Worm (Caenorhabditis elegans) whole organism, L1 larva: ENCODE results near the gene ZK822.1.

Experiments used
- C34B4.2 ChIP-seq: sonication (generic microtip); optimal IDR thresholded peaks from 2 replicates; lab custom pipeline; 2017; ENCODE audit warnings: mild to moderate bottlenecking, missing genetic modification characterization, missing compliant biosample characterization
- F16B12.6 ChIP-seq: fragments of 150-350 bp; optimal IDR thresholded peaks from 2 replicates; lab custom pipeline; 2014; ENCODE audit warnings: missing biosample characterization, missing genetic modification characterization
- Y116A8C.19 ChIP-seq: sonication (generic microtip); optimal IDR thresholded peaks from 2 replicates; lab custom pipeline; 2016; ENCODE audit warnings: missing compliant biosample characterization, missing genetic modification characterization, borderline replicate concordance
- aha-1 ChIP-seq: fragments of 150-350 bp; optimal IDR thresholded peaks from 2 replicates; lab custom pipeline; 2014; ENCODE audit warnings: missing biosample characterization, missing genetic modification characterization
- aly-2 ChIP-seq: fragments of 150-350 bp; optimal IDR thresholded peaks from 2 replicates; lab custom pipeline; 2014; ENCODE audit warnings: missing biosample characterization, missing genetic modification characterization
- blmp-1 ChIP-seq: fragments of 150-350 bp; optimal IDR thresholded peaks from 2 replicates; lab custom pipeline; 2014; ENCODE audit warnings: missing biosample characterization, missing genetic modification characterization
- ces-1 ChIP-seq: fragments of 150-350 bp; optimal IDR thresholded peaks from 2 replicates; lab custom pipeline; 2014; ENCODE audit warnings: missing biosample characterization, missing genetic modification reagents, missing genetic modification characterization
- dsc-1 ChIP-seq: sonication (generic microtip); optimal IDR thresholded peaks from 2 replicates; lab custom pipeline; 2016; ENCODE audit warnings: mild to moderate bottlenecking, missing genetic modification characterization, missing compliant biosample characterization
- efl-1 ChIP-seq, 4 experiments: fragments of 150-350 bp; optimal IDR thresholded peaks in 3 of 4; peaks in 1 of 4; 1 replicate in 1 of 4; 2 replicates in 3 of 4; lab custom pipeline; 2014; ENCODE audit warnings: missing biosample characterization in 2 of 4, missing genetic modification characterization in 2 of 4, missing genetic modification reagents in 2 of 4
- egl-27 ChIP-seq, 2 experiments: fragments of 150-350 bp in 1 of 2; sonication (generic microtip); optimal IDR thresholded peaks; 3 replicates each; lab custom pipeline; 2017 to 2018; ENCODE audit warnings: missing biosample characterization in 2 of 2, missing genetic modification characterization in 2 of 2, missing genetic modification reagents in 2 of 2
- elt-2 ChIP-seq: sonication (generic microtip); optimal IDR thresholded peaks from 2 replicates; lab custom pipeline; 2016; ENCODE audit warnings: missing genetic modification characterization, mild to moderate bottlenecking, inconsistent platforms, missing compliant biosample characterization, missing genetic modification reagents
- ets-5 ChIP-seq: fragments of 200-800 bp; sonication (Bioruptor generic); IDR thresholded peaks from 2 replicates; pipeline ENCODE4 v1.3.6; 2022; ENCODE audit warnings: missing genetic modification characterization, missing compliant biosample characterization
- fkh-10 ChIP-seq: sonication (generic microtip); optimal IDR thresholded peaks from 2 replicates; lab custom pipeline; 2017; ENCODE audit warnings: missing biosample characterization, missing genetic modification reagents, missing genetic modification characterization
- fos-1 ChIP-seq: fragments of 150-350 bp; optimal IDR thresholded peaks from 2 replicates; lab custom pipeline; 2014; ENCODE audit warnings: missing biosample characterization, missing genetic modification characterization
- grh-1 ChIP-seq: fragments of 200-800 bp; sonication (Bioruptor generic); IDR thresholded peaks from 2 replicates; pipeline ENCODE4 v1.3.6; 2022; ENCODE audit warnings: missing genetic modification reagents, missing genetic modification characterization, missing compliant biosample characterization
- hlh-4 ChIP-seq: sonication (generic microtip); optimal IDR thresholded peaks from 2 replicates; lab custom pipeline; 2016; ENCODE audit warnings: mild to moderate bottlenecking, missing genetic modification characterization, missing compliant biosample characterization
- hpl-2 ChIP-seq: fragments of 150-350 bp; optimal IDR thresholded peaks from 2 replicates; lab custom pipeline; 2014; ENCODE audit warnings: missing biosample characterization, missing genetic modification reagents, missing genetic modification characterization
- irx-1 ChIP-seq: sonication (generic microtip); optimal IDR thresholded peaks from 2 replicates; lab custom pipeline; 2016; ENCODE audit warnings: missing genetic modification characterization, missing compliant biosample characterization
- jun-1 ChIP-seq: fragments of 150-350 bp; optimal IDR thresholded peaks from 2 replicates; lab custom pipeline; 2014; ENCODE audit warnings: missing biosample characterization, missing genetic modification reagents, missing genetic modification characterization
- lin-13 ChIP-seq: fragments of 150-350 bp; optimal IDR thresholded peaks from 2 replicates; lab custom pipeline; 2014; ENCODE audit warnings: missing biosample characterization, missing genetic modification reagents, missing genetic modification characterization
- lin-35 ChIP-seq, 2 experiments: fragments of 150-350 bp; optimal IDR thresholded peaks; 2 replicates each; lab custom pipeline; 2014; ENCODE audit warnings: missing biosample characterization in 2 of 2, missing genetic modification characterization in 2 of 2, missing genetic modification reagents in 2 of 2
- lir-3 ChIP-seq: sonication (generic microtip); optimal IDR thresholded peaks from 2 replicates; lab custom pipeline; 2016; ENCODE audit warnings: mild to moderate bottlenecking, missing genetic modification characterization, moderate library complexity, missing compliant biosample characterization; ENCODE audit not compliant: poor library complexity
- mdl-1 ChIP-seq, 2 experiments: fragments of 150-350 bp; optimal IDR thresholded peaks; 2 replicates each; lab custom pipeline; 2014 to 2017; ENCODE audit warnings: missing biosample characterization in 2 of 2, missing genetic modification characterization in 2 of 2, inconsistent platforms in 1 of 2
- nhr-11 ChIP-seq: fragments of 150-350 bp; optimal IDR thresholded peaks from 2 replicates; lab custom pipeline; 2014; ENCODE audit warnings: missing biosample characterization, missing genetic modification characterization
- nhr-19 ChIP-seq: fragments of 200-800 bp; sonication (Bioruptor generic); conservative IDR thresholded peaks from 2 replicates; pipeline ENCODE4 v1.3.6; 2022; ENCODE audit warnings: missing genetic modification characterization, missing compliant biosample characterization
- nhr-20 ChIP-seq: sonication (generic microtip); optimal IDR thresholded peaks from 2 replicates; lab custom pipeline; 2016; ENCODE audit warnings: mild to moderate bottlenecking, missing genetic modification characterization, missing compliant biosample characterization
- nhr-71 ChIP-seq: sonication (generic microtip); optimal IDR thresholded peaks from 2 replicates; lab custom pipeline; 2016; ENCODE audit warnings: mild to moderate bottlenecking, missing genetic modification characterization, moderate library complexity, missing compliant biosample characterization
- nhr-76 ChIP-seq: sonication (generic microtip); optimal IDR thresholded peaks from 2 replicates; lab custom pipeline; 2017; ENCODE audit warnings: missing biosample characterization, missing genetic modification characterization
- nhr-84 ChIP-seq: sonication (generic microtip); optimal IDR thresholded peaks from 2 replicates; lab custom pipeline; 2017; ENCODE audit warnings: missing biosample characterization, missing genetic modification characterization
- nhr-85 ChIP-seq: sonication (generic microtip); peaks from one replicate; lab custom pipeline; 2016; ENCODE audit warnings: missing genetic modification characterization, inconsistent platforms, missing compliant biosample characterization
- nhr-90 ChIP-seq: sonication (generic microtip); optimal IDR thresholded peaks from 2 replicates; lab custom pipeline; 2016; ENCODE audit warnings: mild to moderate bottlenecking, missing genetic modification characterization, missing compliant biosample characterization; ENCODE audit not compliant: poor library complexity
- rnt-1 ChIP-seq: sonication (generic microtip); optimal IDR thresholded peaks from 2 replicates; lab custom pipeline; 2016; ENCODE audit warnings: mild to moderate bottlenecking, missing genetic modification characterization, moderate library complexity, missing compliant biosample characterization
- snu-23 ChIP-seq: sonication (generic microtip); optimal IDR thresholded peaks from 2 replicates; lab custom pipeline; 2016; ENCODE audit warnings: missing genetic modification characterization, missing compliant biosample characterization
- sptf-1 ChIP-seq: fragments of 150-350 bp; optimal IDR thresholded peaks from 2 replicates; lab custom pipeline; 2014; ENCODE audit warnings: missing biosample characterization, missing genetic modification characterization
- swsn-7 ChIP-seq: sonication (generic microtip); optimal IDR thresholded peaks from 2 replicates; lab custom pipeline; 2016; ENCODE audit warnings: missing genetic modification characterization, missing compliant biosample characterization
- tbx-2 ChIP-seq: sonication (generic microtip); optimal IDR thresholded peaks from 2 replicates; lab custom pipeline; 2016; ENCODE audit warnings: missing genetic modification characterization, missing compliant biosample characterization
- unc-62 ChIP-seq: fragments of 150-350 bp; optimal IDR thresholded peaks from 2 replicates; lab custom pipeline; 2014; ENCODE audit warnings: missing biosample characterization, missing genetic modification reagents, missing genetic modification characterization
- unc-98 ChIP-seq: fragments of 200-800 bp; sonication (Bioruptor generic); IDR thresholded peaks from 2 replicates; pipeline ENCODE4 v1.3.6; 2022; ENCODE audit warnings: missing genetic modification characterization, missing compliant biosample characterization
- vab-15 ChIP-seq: sonication (generic microtip); optimal IDR thresholded peaks from 2 replicates; lab custom pipeline; 2017; ENCODE audit warnings: missing genotype, mild to moderate bottlenecking, missing genetic modification characterization, missing compliant biosample characterization
- xbp-1 ChIP-seq: sonication (generic microtip); optimal IDR thresholded peaks from 2 replicates; lab custom pipeline; 2016; ENCODE audit warnings: missing genetic modification characterization, missing compliant biosample characterization
- zag-1 ChIP-seq: fragments of 150-350 bp; optimal IDR thresholded peaks from 2 replicates; lab custom pipeline; 2014; ENCODE audit warnings: missing biosample characterization, missing genetic modification characterization

Gene ZK822.1

ce11 chrIV:11952612-11953299 lies 30.8 kb upstream of the ZK822.1 start, which contains the start of gene gdh-1 (continued):
- peak; percentile 74 for TF ChIP-seq nhr-71 (tag; lab: Kevin White, UChicago)
- peak; percentile 40 for TF ChIP-seq blmp-1 (tag; lab: Kevin White, UChicago)
- no peak for TF ChIP-seq lin-13 (GFP tag; lab: Kevin White, UChicago)
- TF ChIP-seq nhr-85 (tag; lab: Kevin White, UChicago): peak; percentile 81
- no peak for TF ChIP-seq nhr-11 (tag; lab: Kevin White, UChicago)
- no peak for TF ChIP-seq ets-5 (GFP tag; lab: Robert Waterston, UW)
- TF ChIP-seq nhr-20 (tag; lab: Kevin White, UChicago): peak; percentile 73
- peak; percentile 21 for TF ChIP-seq xbp-1
- peak; percentile 3 for TF ChIP-seq jun-1
- TF ChIP-seq mdl-1 (tag; optimal IDR thresholded peaks at IDR 0.05; lab: Kevin White, UChicago): peak in 1 of 2 experiments; percentile 56
- TF ChIP-seq snu-23 (GFP tag; lab: Kevin White, UChicago): peak; percentile 60
- peak; percentile 39 for TF ChIP-seq fos-1 (tag; lab: Kevin White, UChicago)
- no peak for TF ChIP-seq F16B12.6 (tag; lab: Kevin White, UChicago)
- peak; percentile 71 for TF ChIP-seq rnt-1

ce11 chrIV:11950270-11950669 lies 28.3 kb upstream of the ZK822.1 start, which contains the start of gene tbx-36:
tbx-36 (plus strand) TSS chrIV:11950570.
- no peak for TF ChIP-seq efl-1 (optimal IDR thresholded peaks at IDR 0.05; lab: Kevin White, UChicago)
- peak in 1 of 2 experiments; percentile 24 for TF ChIP-seq efl-1 (GFP tag; optimal IDR thresholded peaks at IDR 0.05 in 1 of 2; lab: Kevin White, UChicago)
- no peak for TF ChIP-seq swsn-7 (tag; lab: Kevin White, UChicago)
- TF ChIP-seq, all 84 proteins: peak for 1

- TF ChIP-seq dsc-1 (tag; lab: Kevin White, UChicago) (no peak), nhr-20 (tag; lab: Kevin White, UChicago) (no peak)
Measured at ce11 chrIV:11949717-11950116, 27.8 kb upstream of the ZK822.1 start, which contains the start of gene hdl-1. hdl-1 (minus strand) TSS chrIV:11949817.

ce11 chrIV:11945621-11946020 lies 23.7 kb upstream of the ZK822.1 start, which contains the start of gene ZK829.3:
ZK829.3 (minus strand) TSS chrIV:11945721.
- TF ChIP-seq hlh-4 (tag; lab: Kevin White, UChicago) (no peak), nhr-90 (tag; lab: Kevin White, UChicago) (no peak), egl-27 (tag; optimal IDR thresholded peaks at IDR 0.05; lab: Kevin White, UChicago) (no peak), xbp-1 (no peak), lir-3 (no peak), lin-35 (GFP tag; optimal IDR thresholded peaks at IDR 0.05; lab: Kevin White, UChicago) (no peak), blmp-1 (tag; lab: Kevin White, UChicago) (no peak), snu-23 (GFP tag; lab: Kevin White, UChicago) (no peak), unc-62 (GFP tag; lab: Kevin White, UChicago) (no peak), nhr-19 (no peak), sptf-1 (tag; lab: Kevin White, UChicago) (no peak), swsn-7 (tag; lab: Kevin White, UChicago) (no peak), C34B4.2 (tag; lab: Kevin White, UChicago) (no peak), tbx-2 (tag; lab: Kevin White, UChicago) (no peak), fkh-10 (no peak), unc-98 (GFP tag; lab: Robert Waterston, UW) (no peak), ces-1 (no peak), aly-2 (no peak), vab-15 (tag; lab: Kevin White, UChicago) (no peak)
- TF ChIP-seq, all 84 proteins: peak for 0

- TF ChIP-seq nhr-19 (no peak), Y116A8C.19 (tag; lab: Kevin White, UChicago) (no peak), nhr-84 (tag; lab: Kevin White, UChicago) (no peak), nhr-90 (tag; lab: Kevin White, UChicago) (no peak), nhr-71 (tag; lab: Kevin White, UChicago) (no peak), grh-1 (GFP tag; lab: Robert Waterston, UW) (no peak), aha-1 (tag; lab: Kevin White, UChicago) (no peak), lin-13 (GFP tag; lab: Kevin White, UChicago) (no peak), nhr-76 (tag; lab: Kevin White, UChicago) (no peak), nhr-85 (tag; lab: Kevin White, UChicago) (no peak), irx-1 (tag; lab: Kevin White, UChicago) (no peak), jun-1 (no peak), unc-62 (GFP tag; lab: Kevin White, UChicago) (no peak), hpl-2 (GFP tag; lab: Kevin White, UChicago) (no peak), elt-2 (tag; lab: Kevin White, UChicago) (no peak), zag-1 (tag; lab: Kevin White, UChicago) (no peak)
Measured at ce11 chrIV:11942313-11942712, 20.4 kb upstream of the ZK822.1 start, which contains the start of gene ZK829.1. ZK829.1 (minus strand) TSS chrIV:11942413.
